Fruit fly (Drosophila melanogaster) whole organism, embryonic: Measurements from ENCODE around the gene Mur2B.

Experiments used
- Antp ChIP-seq: fragments of 200-800 bp; sonication (Bioruptor generic); optimal IDR thresholded peaks from 3 replicates; lab custom pipeline; 2016; ENCODE audit warnings: missing biosample characterization, missing genetic modification characterization
- Atf3 ChIP-seq: fragments of 200-800 bp; sonication (Bioruptor generic); optimal IDR thresholded peaks from 3 replicates; lab custom pipeline; 2016; ENCODE audit warnings: missing biosample characterization, missing genetic modification characterization
- C15 ChIP-seq: fragments of 200-800 bp; sonication (Bioruptor generic); IDR thresholded peaks from 3 replicates; pipeline ENCODE4 v1.3.6; 2022; ENCODE audit warnings: missing biosample characterization, missing genetic modification characterization
- CG10267 ChIP-seq: fragments of 200-800 bp; sonication (Bioruptor generic); optimal IDR thresholded peaks from 2 replicates; lab custom pipeline; 2018; ENCODE audit warnings: missing biosample characterization, mild to moderate bottlenecking, missing genetic modification characterization, moderate library complexity
- CG10959 ChIP-seq: fragments of 200-800 bp; sonication (Bioruptor generic); IDR thresholded peaks from 2 replicates; pipeline ENCODE4 v1.3.6; 2022; ENCODE audit warnings: missing biosample characterization, missing genetic modification characterization
- CG12391 ChIP-seq: fragments of 200-800 bp; sonication (Bioruptor generic); optimal IDR thresholded peaks from 3 replicates; lab custom pipeline; 2018; ENCODE audit warnings: missing biosample characterization, mild to moderate bottlenecking, missing genetic modification characterization, moderate library complexity
- CG12744 ChIP-seq: fragments of 200-800 bp; sonication (Bioruptor generic); optimal IDR thresholded peaks from 2 replicates; lab custom pipeline; 2016; ENCODE audit warnings: missing biosample characterization, missing genetic modification characterization
- CG14710 ChIP-seq: fragments of 200-800 bp; sonication (Bioruptor generic); optimal IDR thresholded peaks from 3 replicates; lab custom pipeline; 2019; ENCODE audit warnings: missing biosample characterization, mild to moderate bottlenecking, missing genetic modification characterization, moderate library complexity
- CG14965 ChIP-seq: fragments of 200-800 bp; sonication (Bioruptor generic); optimal IDR thresholded peaks from 2 replicates; lab custom pipeline; 2016; ENCODE audit warnings: missing biosample characterization, missing genetic modification characterization, borderline replicate concordance
- CG18011 ChIP-seq: fragments of 200-800 bp; sonication (Bioruptor generic); optimal IDR thresholded peaks from 2 replicates; lab custom pipeline; 2017; ENCODE audit warnings: missing biosample characterization, missing genetic modification characterization, mild to moderate bottlenecking, moderate library complexity, missing genotype
- CG1832 ChIP-seq: fragments of 200-800 bp; sonication (Bioruptor generic); optimal IDR thresholded peaks from 2 replicates; lab custom pipeline; 2017; ENCODE audit warnings: missing biosample characterization, mild to moderate bottlenecking, missing genetic modification characterization, inconsistent platforms
- CG2129 ChIP-seq: fragments of 200-800 bp; sonication (Bioruptor generic); IDR thresholded peaks from 2 replicates; pipeline ENCODE4 v1.3.6; 2022; ENCODE audit warnings: missing biosample characterization, missing genetic modification characterization; ENCODE audit not compliant: partially characterized antibody
- CG31441 ChIP-seq: fragments of 200-800 bp; sonication (Bioruptor generic); IDR thresholded peaks from 2 replicates; pipeline ENCODE4 v1.3.6; 2022; ENCODE audit warnings: missing biosample characterization, missing genetic modification characterization
- CG33557 ChIP-seq: fragments of 200-800 bp; sonication (Bioruptor generic); optimal IDR thresholded peaks from 2 replicates; lab custom pipeline; 2019; ENCODE audit warnings: missing biosample characterization, mild to moderate bottlenecking, missing genetic modification characterization, moderate library complexity
- CG34224 ChIP-seq: fragments of 200-800 bp; sonication (Bioruptor generic); IDR thresholded peaks from 3 replicates; pipeline ENCODE4 v1.3.6; 2022; ENCODE audit warnings: missing biosample characterization, missing genetic modification characterization; ENCODE audit not compliant: partially characterized antibody
- CG43689 ChIP-seq: fragments of 200-800 bp; sonication (Bioruptor generic); IDR thresholded peaks from 2 replicates; pipeline ENCODE4 v1.3.6; 2022; ENCODE audit warnings: missing biosample characterization, missing genetic modification characterization
- CoRest ChIP-seq: fragments of 200-800 bp; sonication (Bioruptor generic); optimal IDR thresholded peaks from 3 replicates; lab custom pipeline; 2018; ENCODE audit warnings: missing biosample characterization, mild to moderate bottlenecking, missing genetic modification characterization, moderate library complexity
- D19A ChIP-seq: fragments of 200-800 bp; optimal IDR thresholded peaks from 3 replicates; lab custom pipeline; 2019; ENCODE audit warnings: missing biosample characterization, mild to moderate bottlenecking, missing genetic modification characterization, moderate library complexity
- Dref ChIP-seq: fragments of 200-800 bp; sonication (Bioruptor generic); IDR thresholded peaks from 2 replicates; pipeline ENCODE4 v1.3.6; 2022; ENCODE audit warnings: missing biosample characterization, missing genetic modification characterization
- E2f1 ChIP-seq: fragments of 200-800 bp; sonication (Bioruptor generic); IDR thresholded peaks from 2 replicates; pipeline ENCODE4 v1.3.6; 2022; ENCODE audit warnings: missing biosample characterization, missing genetic modification characterization
- HLH4C ChIP-seq: fragments of 200-800 bp; sonication (Bioruptor generic); IDR thresholded peaks from 3 replicates; pipeline ENCODE4 v1.3.6; 2022; ENCODE audit warnings: missing biosample characterization, missing genetic modification characterization; ENCODE audit not compliant: partially characterized antibody
- Mes4 ChIP-seq: fragments of 200-800 bp; sonication (Bioruptor generic); optimal IDR thresholded peaks from 2 replicates; lab custom pipeline; 2016; ENCODE audit warnings: missing biosample characterization, missing genetic modification characterization
- NC2β ChIP-seq: fragments of 200-800 bp; sonication (Bioruptor generic); optimal IDR thresholded peaks from 2 replicates; lab custom pipeline; 2016; ENCODE audit warnings: missing biosample characterization, missing genetic modification characterization
- NfI ChIP-seq: fragments of 200-800 bp; sonication (Bioruptor generic); optimal IDR thresholded peaks from 3 replicates; lab custom pipeline; 2018; ENCODE audit warnings: missing biosample characterization, mild to moderate bottlenecking, missing genetic modification characterization, moderate library complexity
- Oaz ChIP-seq: fragments of 200-800 bp; sonication (Bioruptor generic); IDR thresholded peaks from 2 replicates; pipeline ENCODE4 v1.3.6; 2022; ENCODE audit warnings: missing biosample characterization, missing genetic modification characterization
- Opbp ChIP-seq: fragments of 200-800 bp; sonication (Bioruptor generic); IDR thresholded peaks from 3 replicates; pipeline ENCODE4 v1.3.6; 2022; ENCODE audit warnings: missing biosample characterization, missing genetic modification characterization; ENCODE audit not compliant: partially characterized antibody
- Scr ChIP-seq: fragments of 200-800 bp; sonication (Bioruptor generic); IDR thresholded peaks from 2 replicates; pipeline ENCODE4 v1.3.6; 2022; ENCODE audit warnings: missing biosample characterization, missing genetic modification characterization; ENCODE audit not compliant: partially characterized antibody
- bcd ChIP-seq: fragments of 200-800 bp; sonication (Bioruptor generic); optimal IDR thresholded peaks from 2 replicates; lab custom pipeline; 2017; ENCODE audit warnings: missing biosample characterization, mild to moderate bottlenecking, missing genetic modification characterization
- bigmax ChIP-seq: fragments of 200-800 bp; sonication (Bioruptor generic); optimal IDR thresholded peaks from 2 replicates; lab custom pipeline; 2018; ENCODE audit warnings: missing biosample characterization, mild to moderate bottlenecking, missing genetic modification characterization
- bowl ChIP-seq: fragments of 200-800 bp; sonication (Bioruptor generic); IDR thresholded peaks from 2 replicates; pipeline ENCODE4 v1.3.6; 2022; ENCODE audit warnings: missing biosample characterization, missing genetic modification characterization
- btn ChIP-seq: fragments of 200-800 bp; sonication (Bioruptor generic); optimal IDR thresholded peaks from 2 replicates; lab custom pipeline; 2016; ENCODE audit warnings: missing biosample characterization, missing genetic modification characterization
- cg ChIP-seq: fragments of 200-800 bp; sonication (Bioruptor generic); optimal IDR thresholded peaks from 3 replicates; lab custom pipeline; 2019; ENCODE audit warnings: missing biosample characterization, mild to moderate bottlenecking, missing genetic modification characterization, moderate library complexity
- ci ChIP-seq: fragments of 200-800 bp; sonication (Bioruptor generic); IDR thresholded peaks from 3 replicates; pipeline ENCODE4 v1.3.6; 2022; ENCODE audit warnings: missing biosample characterization, missing genetic modification characterization
- ewg ChIP-seq: fragments of 200-800 bp; sonication (Bioruptor generic); optimal IDR thresholded peaks from 3 replicates; lab custom pipeline; 2017; ENCODE audit warnings: mild to moderate bottlenecking, missing biosample characterization, missing genetic modification reagents, missing genetic modification characterization
- gce ChIP-seq: fragments of 200-800 bp; sonication (Bioruptor generic); IDR thresholded peaks from 3 replicates; pipeline ENCODE4 v1.3.6; 2022; ENCODE audit warnings: missing biosample characterization, missing genetic modification characterization
- insv ChIP-seq, 2 experiments: fragments of 200-800 bp; sonication (Bioruptor generic); optimal IDR thresholded peaks; 3 replicates each; lab custom pipeline; 2016 to 2018; ENCODE audit warnings: missing biosample characterization in 2 of 2, missing genetic modification characterization in 2 of 2
- kah ChIP-seq: fragments of 200-800 bp; sonication (Bioruptor generic); optimal IDR thresholded peaks from 2 replicates; lab custom pipeline; 2018; ENCODE audit warnings: missing biosample characterization, mild to moderate bottlenecking, missing genetic modification characterization
- lmd ChIP-seq: fragments of 200-800 bp; sonication (Bioruptor generic); IDR thresholded peaks from 2 replicates; pipeline ENCODE4 v1.3.6; 2022; ENCODE audit warnings: missing biosample characterization, missing genetic modification characterization
- mirr ChIP-seq: fragments of 200-800 bp; sonication (Bioruptor generic); optimal IDR thresholded peaks from 3 replicates; lab custom pipeline; 2018; ENCODE audit warnings: missing biosample characterization, mild to moderate bottlenecking, missing genetic modification characterization
- nerfin-1 ChIP-seq: fragments of 200-800 bp; sonication (Bioruptor generic); optimal IDR thresholded peaks from 3 replicates; lab custom pipeline; 2019; ENCODE audit warnings: missing biosample characterization, mild to moderate bottlenecking, missing genetic modification characterization, moderate library complexity
- nom ChIP-seq: fragments of 200-800 bp; sonication (Bioruptor generic); optimal IDR thresholded peaks from 2 replicates; lab custom pipeline; 2017; ENCODE audit warnings: missing biosample characterization, missing genetic modification characterization, mild to moderate bottlenecking, moderate library complexity, missing genetic modification reagents
- onecut ChIP-seq: fragments of 200-800 bp; sonication (Bioruptor generic); IDR thresholded peaks from 2 replicates; pipeline ENCODE4 v1.3.6; 2022; ENCODE audit warnings: missing biosample characterization, missing genetic modification characterization
- pho ChIP-seq: fragments of 200-800 bp; sonication (Bioruptor generic); optimal IDR thresholded peaks from 2 replicates; lab custom pipeline; 2016; ENCODE audit warnings: missing biosample characterization, missing genetic modification characterization
- ranshi ChIP-seq: fragments of 200-800 bp; sonication (Bioruptor generic); IDR thresholded peaks from 2 replicates; pipeline ENCODE4 v1.3.6; 2022; ENCODE audit warnings: missing biosample characterization, missing genetic modification characterization
- repo ChIP-seq: fragments of 200-800 bp; sonication (Bioruptor generic); optimal IDR thresholded peaks from 2 replicates; lab custom pipeline; 2016; ENCODE audit warnings: missing biosample characterization, missing genetic modification characterization
- sc ChIP-seq, 3 experiments: fragments of >200 bp in 2 of 3; fragments of 200-800 bp in 1 of 3; sonication (Bioruptor generic) in 1 of 3; optimal IDR thresholded peaks; 2 replicates in 2 of 3; 3 replicates in 1 of 3; lab custom pipeline; 2017; ENCODE audit warnings: mild to moderate bottlenecking in 1 of 3, missing biosample characterization in 1 of 3, missing genetic modification characterization in 1 of 3, missing genetic modification reagents in 1 of 3
- sug ChIP-seq: fragments of 200-800 bp; optimal IDR thresholded peaks from 2 replicates; lab custom pipeline; 2019; ENCODE audit warnings: missing biosample characterization, mild to moderate bottlenecking, missing genetic modification characterization, moderate library complexity
- tio ChIP-seq: fragments of 200-800 bp; sonication (Bioruptor generic); optimal IDR thresholded peaks from 2 replicates; lab custom pipeline; 2017; ENCODE audit warnings: missing biosample characterization, missing genetic modification characterization, inconsistent platforms
- unpg ChIP-seq: fragments of 200-800 bp; sonication (Bioruptor generic); optimal IDR thresholded peaks from 3 replicates; lab custom pipeline; 2018; ENCODE audit warnings: missing biosample characterization, mild to moderate bottlenecking, missing genetic modification characterization, moderate library complexity
- z ChIP-seq: fragments of 200-800 bp; sonication (Bioruptor generic); IDR thresholded peaks from 3 replicates; pipeline ENCODE4 v1.3.6; 2022; ENCODE audit warnings: missing biosample characterization, missing genetic modification characterization
- zen ChIP-seq: fragments of 200-800 bp; sonication (Bioruptor generic); optimal IDR thresholded peaks from 3 replicates; lab custom pipeline; 2018; ENCODE audit warnings: missing biosample characterization, mild to moderate bottlenecking, missing genetic modification characterization, moderate library complexity

The Mur2B gene

DNA sequence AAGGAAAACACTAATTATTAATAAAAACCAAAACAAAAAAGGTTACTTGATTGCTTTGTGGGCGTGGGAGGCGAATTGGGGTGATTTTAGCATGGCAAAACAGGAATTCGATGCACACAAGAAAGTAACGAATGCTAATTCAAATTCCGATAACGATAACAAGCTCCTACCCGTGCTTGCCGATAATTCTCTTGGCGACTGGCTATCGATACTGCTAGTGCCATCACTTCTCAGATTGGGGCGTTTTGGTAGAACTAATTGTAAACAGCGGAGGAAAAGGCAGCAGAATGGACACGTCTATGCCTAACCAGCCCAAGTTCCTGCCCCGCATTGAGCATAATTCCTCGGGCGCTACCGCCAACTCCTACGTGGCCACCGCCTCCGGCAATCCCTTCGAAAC is 3.8 kb downstream of the Mur2B start, which contains the start of gene dor (continued):
- TF ChIP-seq CoRest (no peak), NfI (GFP tag; lab: Kevin White, UChicago) (no peak), bowl (GFP tag; lab: Robert Waterston, UW) (no peak), gce (GFP tag; lab: Robert Waterston, UW) (no peak), sc (optimal IDR thresholded peaks at IDR 0.05; lab: Kevin White, UChicago) (no peak), sc (GFP tag; optimal IDR thresholded peaks at IDR 0.05; lab: Kevin White, UChicago) (no peak), nerfin-1 (tag; lab: Kevin White, UChicago) (no peak), insv (GFP tag; optimal IDR thresholded peaks at IDR 0.05; lab: Kevin White, UChicago) (no peak), sug (tag; lab: Kevin White, UChicago) (no peak), onecut (no peak), CG10267 (tag; lab: Kevin White, UChicago) (peak; percentile 3), CG12391 (tag; lab: Kevin White, UChicago) (no peak), bcd (GFP tag; lab: Kevin White, UChicago) (no peak), ewg (GFP tag; lab: Kevin White, UChicago) (no peak), Antp (GFP tag; lab: Kevin White, UChicago) (no peak), Atf3 (GFP tag; lab: Kevin White, UChicago) (no peak), CG12744 (GFP tag; lab: Kevin White, UChicago) (no peak), CG2129 (GFP tag; lab: Robert Waterston, UW) (peak; percentile 52), unpg (GFP tag; lab: Kevin White, UChicago) (no peak), cg (GFP tag; lab: Kevin White, UChicago) (no peak), CG18011 (GFP tag; lab: Kevin White, UChicago) (no peak), tio (GFP tag; lab: Kevin White, UChicago) (no peak), C15 (GFP tag; lab: Robert Waterston, UW) (no peak), kah (GFP tag; lab: Kevin White, UChicago) (no peak), Mes4 (no peak), bigmax (no peak), zen (tag; lab: Kevin White, UChicago) (no peak), btn (GFP tag; lab: Kevin White, UChicago) (no peak), D19A (no peak), CG1832 (GFP tag; lab: Kevin White, UChicago) (no peak), ranshi (no peak), CG33557 (GFP tag; lab: Kevin White, UChicago) (no peak), z (GFP tag; lab: Robert Waterston, UW) (no peak), CG31441 (GFP tag; lab: Robert Waterston, UW) (no peak), NC2β (GFP tag; lab: Kevin White, UChicago) (no peak), CG14710 (tag; lab: Kevin White, UChicago) (peak; percentile 5), E2f1 (no peak), CG34224 (GFP tag; lab: Robert Waterston, UW) (peak; percentile 83), nom (GFP tag; lab: Kevin White, UChicago) (no peak), HLH4C (GFP tag; lab: Robert Waterston, UW) (peak; percentile 85), CG14965 (GFP tag; lab: Kevin White, UChicago) (no peak), mirr (GFP tag; lab: Kevin White, UChicago) (no peak), repo (GFP tag; lab: Kevin White, UChicago) (no peak), Opbp (GFP tag; lab: Robert Waterston, UW) (peak; percentile 90), Oaz (GFP tag; lab: Robert Waterston, UW) (no peak), ci (GFP tag; lab: Robert Waterston, UW) (no peak), CG43689 (no peak), CG10959 (GFP tag; lab: Robert Waterston, UW) (no peak), lmd (no peak), Dref (GFP tag; lab: Robert Waterston, UW) (peak; percentile 95), Scr (GFP tag; lab: Robert Waterston, UW) (peak; percentile 80), pho (GFP tag; lab: Kevin White, UChicago) (no peak)
